Worm (Caenorhabditis elegans) whole organism, L1 larva: ENCODE results near the gene Y82E9BR.17.

Source experiments
- C34B4.2 ChIP-seq: sonication (generic microtip); optimal IDR thresholded peaks from 2 replicates; lab custom pipeline; 2017; ENCODE audit warnings: mild to moderate bottlenecking, missing genetic modification characterization, missing compliant biosample characterization
- Y116A8C.19 ChIP-seq: sonication (generic microtip); optimal IDR thresholded peaks from 2 replicates; lab custom pipeline; 2016; ENCODE audit warnings: missing compliant biosample characterization, missing genetic modification characterization, borderline replicate concordance
- aha-1 ChIP-seq: fragments of 150-350 bp; optimal IDR thresholded peaks from 2 replicates; lab custom pipeline; 2014; ENCODE audit warnings: missing biosample characterization, missing genetic modification characterization
- alr-1 ChIP-seq: fragments of 200-800 bp; sonication (Bioruptor generic); optimal IDR thresholded peaks from 2 replicates; lab custom pipeline; 2018; ENCODE audit warnings: borderline replicate concordance, mild to moderate bottlenecking, missing genetic modification characterization, missing compliant biosample characterization
- aly-2 ChIP-seq: fragments of 150-350 bp; optimal IDR thresholded peaks from 2 replicates; lab custom pipeline; 2014; ENCODE audit warnings: missing biosample characterization, missing genetic modification characterization
- ama-1 ChIP-seq: fragments of 150-350 bp; optimal IDR thresholded peaks from 2 replicates; lab custom pipeline; 2014
- blmp-1 ChIP-seq: fragments of 150-350 bp; optimal IDR thresholded peaks from 2 replicates; lab custom pipeline; 2014; ENCODE audit warnings: missing biosample characterization, missing genetic modification characterization
- ceh-63 ChIP-seq: fragments of 200-800 bp; sonication (Bioruptor generic); optimal IDR thresholded peaks from 2 replicates; lab custom pipeline; 2018; ENCODE audit warnings: mild to moderate bottlenecking, missing genetic modification characterization, missing compliant biosample characterization
- ceh-8 ChIP-seq: fragments of 200-800 bp; sonication (Bioruptor generic); optimal IDR thresholded peaks from 2 replicates; lab custom pipeline; 2018; ENCODE audit warnings: mild to moderate bottlenecking, missing genetic modification characterization, moderate library complexity, missing compliant biosample characterization
- ceh-82 ChIP-seq, 3 experiments: fragments of 150-350 bp in 1 of 3; sonication (generic microtip) in 2 of 3; optimal IDR thresholded peaks; 2 replicates each; lab custom pipeline; 2014 to 2017; ENCODE audit warnings: missing biosample characterization in 3 of 3, missing genetic modification characterization in 3 of 3
- ceh-90 ChIP-seq: sonication (generic microtip); optimal IDR thresholded peaks from 2 replicates; lab custom pipeline; 2016; ENCODE audit warnings: missing genetic modification characterization, missing compliant biosample characterization
- efl-1 ChIP-seq, 4 experiments: fragments of 150-350 bp; optimal IDR thresholded peaks in 3 of 4; peaks in 1 of 4; 1 replicate in 1 of 4; 2 replicates in 3 of 4; lab custom pipeline; 2014; ENCODE audit warnings: missing biosample characterization in 2 of 4, missing genetic modification characterization in 2 of 4, missing genetic modification reagents in 2 of 4
- egl-13 ChIP-seq: sonication (generic microtip); optimal IDR thresholded peaks from 2 replicates; lab custom pipeline; 2016; ENCODE audit warnings: missing genotype, missing genetic modification reagents, missing genetic modification characterization, missing compliant biosample characterization
- egl-27 ChIP-seq, 2 experiments: fragments of 150-350 bp in 1 of 2; sonication (generic microtip); optimal IDR thresholded peaks; 3 replicates each; lab custom pipeline; 2017 to 2018; ENCODE audit warnings: missing biosample characterization in 2 of 2, missing genetic modification characterization in 2 of 2, missing genetic modification reagents in 2 of 2
- elt-3 ChIP-seq, 6 experiments: fragments of 150-350 bp in 1 of 6; sonication (generic microtip); optimal IDR thresholded peaks; 2 replicates each; lab custom pipeline; 2017 to 2018; ENCODE audit warnings: missing biosample characterization in 6 of 6, missing genetic modification characterization in 6 of 6, inconsistent platforms in 1 of 6
- fkh-10 ChIP-seq: sonication (generic microtip); optimal IDR thresholded peaks from 2 replicates; lab custom pipeline; 2017; ENCODE audit warnings: missing biosample characterization, missing genetic modification reagents, missing genetic modification characterization
- fkh-4 ChIP-seq: sonication (generic microtip); optimal IDR thresholded peaks from 2 replicates; lab custom pipeline; 2016; ENCODE audit warnings: missing compliant biosample characterization, missing genetic modification characterization, borderline replicate concordance
- hpl-2 ChIP-seq: fragments of 150-350 bp; optimal IDR thresholded peaks from 2 replicates; lab custom pipeline; 2014; ENCODE audit warnings: missing biosample characterization, missing genetic modification reagents, missing genetic modification characterization
- irx-1 ChIP-seq: sonication (generic microtip); optimal IDR thresholded peaks from 2 replicates; lab custom pipeline; 2016; ENCODE audit warnings: missing genetic modification characterization, missing compliant biosample characterization
- jun-1 ChIP-seq: fragments of 150-350 bp; optimal IDR thresholded peaks from 2 replicates; lab custom pipeline; 2014; ENCODE audit warnings: missing biosample characterization, missing genetic modification reagents, missing genetic modification characterization
- lin-14 ChIP-seq: fragments of 200-800 bp; sonication (Bioruptor generic); optimal IDR thresholded peaks from 2 replicates; lab custom pipeline; 2018; ENCODE audit warnings: mild to moderate bottlenecking, missing genetic modification characterization, moderate library complexity, missing compliant biosample characterization
- lin-39 ChIP-seq: fragments of 150-350 bp; optimal IDR thresholded peaks from 2 replicates; lab custom pipeline; 2014; ENCODE audit warnings: missing biosample characterization, missing genetic modification reagents, missing genetic modification characterization
- mab-9 ChIP-seq: fragments of 200-800 bp; sonication (Bioruptor generic); IDR thresholded peaks from 2 replicates; pipeline ENCODE4 v1.3.6; 2022; ENCODE audit warnings: missing genetic modification reagents, missing genetic modification characterization, missing compliant biosample characterization
- mep-1 ChIP-seq: fragments of 150-350 bp; optimal IDR thresholded peaks from 2 replicates; lab custom pipeline; 2014; ENCODE audit warnings: missing biosample characterization, missing genetic modification characterization
- nhr-11 ChIP-seq: fragments of 150-350 bp; optimal IDR thresholded peaks from 2 replicates; lab custom pipeline; 2014; ENCODE audit warnings: missing biosample characterization, missing genetic modification characterization
- nhr-12 ChIP-seq: sonication (generic microtip); optimal IDR thresholded peaks from 2 replicates; lab custom pipeline; 2017; ENCODE audit warnings: missing biosample characterization, missing genetic modification characterization
- nhr-19 ChIP-seq: fragments of 200-800 bp; sonication (Bioruptor generic); conservative IDR thresholded peaks from 2 replicates; pipeline ENCODE4 v1.3.6; 2022; ENCODE audit warnings: missing genetic modification characterization, missing compliant biosample characterization
- nhr-20 ChIP-seq: sonication (generic microtip); optimal IDR thresholded peaks from 2 replicates; lab custom pipeline; 2016; ENCODE audit warnings: mild to moderate bottlenecking, missing genetic modification characterization, missing compliant biosample characterization
- nhr-237 ChIP-seq: fragments of 150-350 bp; optimal IDR thresholded peaks from 2 replicates; lab custom pipeline; 2014; ENCODE audit warnings: missing biosample characterization, missing genetic modification characterization
- nhr-77 ChIP-seq: fragments of 150-350 bp; optimal IDR thresholded peaks from 2 replicates; lab custom pipeline; 2014; ENCODE audit warnings: missing biosample characterization, missing genetic modification characterization
- nhr-84 ChIP-seq: sonication (generic microtip); optimal IDR thresholded peaks from 2 replicates; lab custom pipeline; 2017; ENCODE audit warnings: missing biosample characterization, missing genetic modification characterization
- nhr-90 ChIP-seq: sonication (generic microtip); optimal IDR thresholded peaks from 2 replicates; lab custom pipeline; 2016; ENCODE audit warnings: mild to moderate bottlenecking, missing genetic modification characterization, missing compliant biosample characterization; ENCODE audit not compliant: poor library complexity
- pag-3 ChIP-seq: sonication (generic microtip); optimal IDR thresholded peaks from 2 replicates; lab custom pipeline; 2017; ENCODE audit warnings: missing genetic modification characterization, mild to moderate bottlenecking, missing compliant biosample characterization, antibody characterized with exemption, borderline replicate concordance; ENCODE audit not compliant: insufficient read depth
- rnt-1 ChIP-seq: sonication (generic microtip); optimal IDR thresholded peaks from 2 replicates; lab custom pipeline; 2016; ENCODE audit warnings: mild to moderate bottlenecking, missing genetic modification characterization, moderate library complexity, missing compliant biosample characterization
- snpc-4 ChIP-seq: fragments of 150-350 bp; optimal IDR thresholded peaks from 2 replicates; lab custom pipeline; 2014; ENCODE audit warnings: missing biosample characterization, missing genetic modification characterization
- snu-23 ChIP-seq: sonication (generic microtip); optimal IDR thresholded peaks from 2 replicates; lab custom pipeline; 2016; ENCODE audit warnings: missing genetic modification characterization, missing compliant biosample characterization
- sox-4 ChIP-seq: sonication (generic microtip); optimal IDR thresholded peaks from 2 replicates; lab custom pipeline; 2016; ENCODE audit warnings: missing genetic modification characterization, missing compliant biosample characterization
- sup-37 ChIP-seq: fragments of 200-800 bp; sonication (Bioruptor generic); optimal IDR thresholded peaks from 2 replicates; lab custom pipeline; 2018; ENCODE audit warnings: mild to moderate bottlenecking, missing genetic modification characterization, missing compliant biosample characterization
- swsn-7 ChIP-seq: sonication (generic microtip); optimal IDR thresholded peaks from 2 replicates; lab custom pipeline; 2016; ENCODE audit warnings: missing genetic modification characterization, missing compliant biosample characterization
- unc-30 ChIP-seq: sonication (generic microtip); optimal IDR thresholded peaks from 2 replicates; lab custom pipeline; 2017; ENCODE audit warnings: missing biosample characterization, missing genetic modification characterization
- unc-98 ChIP-seq: fragments of 200-800 bp; sonication (Bioruptor generic); IDR thresholded peaks from 2 replicates; pipeline ENCODE4 v1.3.6; 2022; ENCODE audit warnings: missing genetic modification characterization, missing compliant biosample characterization
- vab-15 ChIP-seq: sonication (generic microtip); optimal IDR thresholded peaks from 2 replicates; lab custom pipeline; 2017; ENCODE audit warnings: missing genotype, mild to moderate bottlenecking, missing genetic modification characterization, missing compliant biosample characterization
- ztf-11 ChIP-seq, 2 experiments: sonication (generic microtip); optimal IDR thresholded peaks; 2 replicates each; lab custom pipeline; 2016 to 2017; ENCODE audit warnings: missing genetic modification characterization in 2 of 2, missing biosample characterization in 1 of 2, missing compliant biosample characterization in 1 of 2

Y82E9BR.17 gene

DNA sequence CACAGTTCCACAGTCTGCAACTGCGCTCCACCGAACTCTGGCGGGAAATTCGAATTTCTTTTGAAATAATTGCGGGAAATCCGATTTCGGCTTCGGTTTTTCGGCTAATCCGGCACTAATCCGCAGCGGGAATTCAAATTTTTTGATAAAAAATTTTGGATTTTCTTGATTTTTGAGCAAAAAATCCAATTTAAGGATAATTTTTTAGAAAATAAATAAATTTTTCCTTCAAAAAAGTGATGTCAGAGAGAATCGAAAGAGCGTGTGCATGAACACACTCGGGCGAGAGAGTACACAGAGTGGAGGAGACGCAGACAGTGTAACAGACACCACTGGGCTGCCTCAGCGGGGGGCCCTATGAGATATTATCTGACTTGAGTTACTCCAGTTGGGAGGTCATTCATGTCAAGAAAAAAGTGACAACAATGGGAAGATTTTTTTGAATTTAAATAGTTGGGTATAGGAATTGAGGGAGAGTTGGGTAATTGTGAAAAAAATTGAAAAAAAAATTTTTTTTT lies 25.6 kb downstream of the Y82E9BR.17 start (continued):
- no peak for TF ChIP-seq rnt-1 (tag; lab: Kevin White, UChicago)

ce11 chrIII:1429275-1429674 lies 26.3 kb downstream of the Y82E9BR.17 start:
- no peak for TF ChIP-seq nhr-19
- TF ChIP-seq pag-3 (tag; lab: Kevin White, UChicago): no peak
- TF ChIP-seq snu-23 (GFP tag; lab: Kevin White, UChicago): no peak
- TF ChIP-seq blmp-1: no peak
- no peak for TF ChIP-seq rnt-1 (tag; lab: Kevin White, UChicago)
- TF ChIP-seq jun-1 (tag; lab: Kevin White, UChicago): no peak
- TF ChIP-seq irx-1 (tag; lab: Kevin White, UChicago): no peak
- TF ChIP-seq sup-37 (GFP tag; lab: Kevin White, UChicago): no peak
- TF ChIP-seq ceh-63 (GFP tag; lab: Kevin White, UChicago): no peak
- TF ChIP-seq ceh-82 (tag; optimal IDR thresholded peaks at IDR 0.05; lab: Kevin White, UChicago): no peak
- TF ChIP-seq nhr-11 (tag; lab: Kevin White, UChicago): no peak
- TF ChIP-seq egl-27 (tag; optimal IDR thresholded peaks at IDR 0.05; lab: Kevin White, UChicago): no peak
- TF ChIP-seq elt-3 (tag; optimal IDR thresholded peaks at IDR 0.05; lab: Kevin White, UChicago): no peak
- no peak for TF ChIP-seq snpc-4 (tag; lab: Kevin White, UChicago)
- TF ChIP-seq swsn-7: no peak
- no peak for TF ChIP-seq unc-30 (tag; lab: Kevin White, UChicago)
- no peak for TF ChIP-seq ztf-11 (tag; optimal IDR thresholded peaks at IDR 0.05; lab: Kevin White, UChicago)
- no peak for TF ChIP-seq sox-4
- TF ChIP-seq egl-13 (tag; lab: Kevin White, UChicago): no peak

- TF ChIP-seq efl-1 (optimal IDR thresholded peaks at IDR 0.05; lab: Kevin White, UChicago) (no peak), efl-1 (GFP tag; optimal IDR thresholded peaks at IDR 0.05 in 1 of 2; lab: Kevin White, UChicago) (peak in 1 of 2 experiments; percentile 16), nhr-84 (no peak)
Observed at ce11 chrIII:1428448-1428847, 27.1 kb downstream of the Y82E9BR.17 start.

ce11 chrIII:1427126-1427525 lies 28.4 kb downstream of the Y82E9BR.17 start, which contains the start of gene lelo-2:
lelo-2 (minus strand) TSS chrIII:1427226.
- TF ChIP-seq sup-37 (GFP tag; lab: Kevin White, UChicago): no peak
- TF ChIP-seq mab-9 (GFP tag; lab: Robert Waterston, UW): no peak
- TF ChIP-seq nhr-19: no peak
- no peak for TF ChIP-seq efl-1 (optimal IDR thresholded peaks at IDR 0.05; lab: Kevin White, UChicago)
- TF ChIP-seq efl-1 (GFP tag; optimal IDR thresholded peaks at IDR 0.05 in 1 of 2; lab: Kevin White, UChicago): no peak
- no peak for TF ChIP-seq aly-2 (tag; lab: Kevin White, UChicago)
- no peak for TF ChIP-seq nhr-12 (tag; lab: Kevin White, UChicago)
- TF ChIP-seq hpl-2 (GFP tag; lab: Kevin White, UChicago): no peak
- no peak for TF ChIP-seq aha-1 (tag; lab: Kevin White, UChicago)
- no peak for TF ChIP-seq lin-14 (GFP tag; lab: Kevin White, UChicago)
- no peak for TF ChIP-seq mep-1 (tag; lab: Kevin White, UChicago)
- TF ChIP-seq nhr-20 (tag; lab: Kevin White, UChicago): no peak
- no peak for TF ChIP-seq nhr-237 (tag; lab: Kevin White, UChicago)
- no peak for TF ChIP-seq Y116A8C.19 (tag; lab: Kevin White, UChicago)
- no peak for TF ChIP-seq vab-15
- TF ChIP-seq, all 84 proteins: peak for 0

ce11 chrIII:1424305-1424704 lies 31.3 kb downstream of the Y82E9BR.17 start:
- TF ChIP-seq aly-2 (tag; lab: Kevin White, UChicago) (peak; percentile 19), ceh-8 (peak; percentile 53), ceh-90 (tag; lab: Kevin White, UChicago) (no peak), rnt-1 (tag; lab: Kevin White, UChicago) (no peak), fkh-4 (tag; lab: Kevin White, UChicago) (no peak), ceh-82 (tag; optimal IDR thresholded peaks at IDR 0.05; lab: Kevin White, UChicago) (peak; percentile 46 to 85 (median 58)), nhr-90 (tag; lab: Kevin White, UChicago) (peak; percentile 60), unc-98 (GFP tag; lab: Robert Waterston, UW) (peak; percentile 47; the same call in 1 of the 2 replicates), sox-4 (no peak), egl-13 (tag; lab: Kevin White, UChicago) (peak; percentile 33), ama-1 (lab: Kevin White, UChicago) (no peak), nhr-77 (tag; lab: Kevin White, UChicago) (peak; percentile 34), C34B4.2 (no peak), fkh-10 (peak; percentile 24), lin-39 (tag; lab: Kevin White, UChicago) (peak; percentile 7), nhr-84 (no peak), alr-1 (tag; lab: Kevin White, UChicago) (no peak), nhr-11 (tag; lab: Kevin White, UChicago) (no peak)
